Fruit fly (Drosophila melanogaster): ENCODE results near the gene CG32152.
A peak's percentile ranks its signal among the peaks of the same experiment; 100 is the strongest.

Gene CG32152

dm6 chr3L:16160073-16160398 lies 16.2 kb upstream of the CG32152 start (continued):
- TF ChIP-seq wdn (GFP tag; IDR thresholded peaks at IDR 0.05) (0 out of 2 replicates have a peak, but pooled peaks have one; percentile 20), danr (GFP tag; IDR thresholded peaks at IDR 0.05) (no peak), Ets97D (GFP tag; optimal IDR thresholded peaks at IDR 0.05) (no peak), Adf1 (GFP tag; IDR thresholded peaks at IDR 0.05) (no peak), dati (GFP tag; IDR thresholded peaks at IDR 0.05) (no peak), CG33213 (GFP tag; optimal IDR thresholded peaks at IDR 0.05) (no peak), CG34376 (GFP tag; optimal IDR thresholded peaks at IDR 0.05) (no peak), nerfin-2 (GFP tag; IDR thresholded peaks at IDR 0.05; ENCODE audit: partially characterized antibody) (no peak), MBD-R2 (GFP tag; IDR thresholded peaks at IDR 0.05) (no peak), BEAF-32 (GFP tag; optimal IDR thresholded peaks at IDR 0.05) (no peak), nerfin-1 (tag; optimal IDR thresholded peaks at IDR 0.05) (no peak), cad (GFP tag; optimal IDR thresholded peaks at IDR 0.05) (no peak), Hey (tag; optimal IDR thresholded peaks at IDR 0.05) (no peak), nau (GFP tag; optimal IDR thresholded peaks at IDR 0.05) (no peak), CG3995 (GFP tag; optimal IDR thresholded peaks at IDR 0.05) (no peak), CG4404 (GFP tag; IDR thresholded peaks at IDR 0.05) (no peak), CHES-1-like (GFP tag; optimal IDR thresholded peaks at IDR 0.05) (no peak), pho (GFP tag; optimal IDR thresholded peaks at IDR 0.05) (peak; percentile 27), hbn (GFP tag; IDR thresholded peaks at IDR 0.05; ENCODE audit: partially characterized antibody) (no peak), CG18599 (GFP tag; optimal IDR thresholded peaks at IDR 0.05) (peak; percentile 70), caup (GFP tag; optimal IDR thresholded peaks at IDR 0.05; ENCODE audit: severe bottlenecking) (peak; percentile 35), cwo (GFP tag; optimal IDR thresholded peaks at IDR 0.05) (no peak), CG10462 (GFP tag; optimal IDR thresholded peaks at IDR 0.05) (no peak), salm (tag; optimal IDR thresholded peaks at IDR 0.05) (no peak), stwl (tag; optimal IDR thresholded peaks at IDR 0.05) (no peak), wek (GFP tag; optimal IDR thresholded peaks at IDR 0.05) (no peak), Hmr (GFP tag; optimal IDR thresholded peaks at IDR 0.05) (peak; percentile 64), emc (GFP tag; optimal IDR thresholded peaks at IDR 0.05) (no peak), CG2120 (GFP tag; optimal IDR thresholded peaks at IDR 0.05) (peak; percentile 78), row (GFP tag; IDR thresholded peaks at IDR 0.05) (peak; percentile 44; the same call in 1 of the 3 replicates), sc (optimal IDR thresholded peaks at IDR 0.05) (no peak), sc (GFP tag; optimal IDR thresholded peaks at IDR 0.05) (no peak), ftz-f1 (GFP tag; optimal IDR thresholded peaks at IDR 0.05) (no peak), ems (GFP tag; optimal IDR thresholded peaks at IDR 0.05) (no peak), h (optimal IDR thresholded peaks at IDR 0.05) (no peak), Scr (GFP tag; IDR thresholded peaks at IDR 0.05; ENCODE audit: partially characterized antibody) (no peak), vfl (GFP tag; optimal IDR thresholded peaks at IDR 0.05) (no peak), CG2116 (GFP tag; optimal IDR thresholded peaks at IDR 0.05) (no peak), Atf-2 (GFP tag; optimal IDR thresholded peaks at IDR 0.05) (no peak), tin (GFP tag; optimal IDR thresholded peaks at IDR 0.05) (no peak), CG2889 (GFP tag; IDR thresholded peaks at IDR 0.05) (no peak), CG10209 (GFP tag; optimal IDR thresholded peaks at IDR 0.05) (no peak), CG10565 (GFP tag; optimal IDR thresholded peaks at IDR 0.05) (no peak), zf30C (GFP tag; optimal IDR thresholded peaks at IDR 0.05) (no peak), ato (GFP tag; IDR thresholded peaks at IDR 0.05; ENCODE audit: partially characterized antibody) (no peak), dmrt99B (tag; optimal IDR thresholded peaks at IDR 0.05) (no peak), CG5245 (GFP tag; optimal IDR thresholded peaks at IDR 0.05) (no peak), CG7357 (GFP tag; IDR thresholded peaks at IDR 0.05) (no peak), tx (GFP tag; optimal IDR thresholded peaks at IDR 0.05) (no peak), dan (GFP tag; IDR thresholded peaks at IDR 0.05) (no peak), CG2678 (tag; optimal IDR thresholded peaks at IDR 0.05) (peak; percentile 58), Blimp-1 (GFP tag; optimal IDR thresholded peaks at IDR 0.05) (no peak)
